Worm (Caenorhabditis elegans): Measurements from ENCODE around the gene klf-2.
A peak's percentile ranks its signal among the peaks of the same experiment; 100 is the strongest.

klf-2 gene

DNA sequence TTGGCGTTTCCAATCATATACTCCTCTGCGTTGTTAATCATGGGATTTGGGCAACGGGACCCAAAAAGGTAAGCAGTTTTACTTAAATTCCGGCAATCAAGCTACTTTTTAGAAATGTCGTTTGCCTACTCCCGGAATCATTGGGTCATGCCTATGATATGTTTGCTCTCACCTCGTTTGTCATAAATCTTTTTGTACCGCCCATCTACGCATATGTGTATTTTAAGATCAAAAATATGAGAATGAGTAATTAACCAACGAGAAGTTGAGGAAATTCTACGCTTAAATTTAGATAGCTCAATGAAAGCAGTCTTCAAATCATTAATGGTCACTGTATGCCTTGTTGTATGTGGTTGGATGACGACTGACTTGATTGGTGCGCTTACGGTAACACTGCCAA lies 3.2 kb upstream of the klf-2 start:
- TF ChIP-seq lin-15B (tag; optimal IDR thresholded peaks at IDR 0.05) (no peak), unc-39 (tag; optimal IDR thresholded peaks at IDR 0.05) (no peak), nhr-67 (tag; optimal IDR thresholded peaks at IDR 0.05) (no peak), ceh-28 (tag; optimal IDR thresholded peaks at IDR 0.05) (no peak), ZK546.5 (tag; optimal IDR thresholded peaks at IDR 0.05) (no peak), unc-62 (GFP tag; optimal IDR thresholded peaks at IDR 0.05) (no peak), fkh-10 (GFP tag; optimal IDR thresholded peaks at IDR 0.05) (no peak), ceh-9 (tag; optimal IDR thresholded peaks at IDR 0.05) (no peak), fkh-2 (tag; optimal IDR thresholded peaks at IDR 0.05) (no peak), ztf-11 (tag; optimal IDR thresholded peaks at IDR 0.05) (no peak), ama-1 (optimal IDR thresholded peaks at IDR 0.05) (no peak), tbx-2 (tag; optimal IDR thresholded peaks at IDR 0.05) (no peak), nfya-1 (tag; optimal IDR thresholded peaks at IDR 0.05; ENCODE audit: insufficient read depth) (no peak), lin-39 (tag; optimal IDR thresholded peaks at IDR 0.05) (no peak), egl-5 (tag; optimal IDR thresholded peaks at IDR 0.05) (no peak)

ce11 chrV:20689481-20690039 lies 4.1 kb downstream of the klf-2 start, which contains the start of gene F53F8.3:
TSS of gene F53F8.3 (minus strand) at chrV:20689531.
- no peak for TF ChIP-seq nhr-76 (tag; optimal IDR thresholded peaks at IDR 0.05)
- TF ChIP-seq nhr-25 (tag; optimal IDR thresholded peaks at IDR 0.05), result no peak
- no peak for TF ChIP-seq ztf-4 (tag; optimal IDR thresholded peaks at IDR 0.05)
- no peak for TF ChIP-seq lsy-12 (tag; optimal IDR thresholded peaks at IDR 0.05)
- TF ChIP-seq aly-2 (tag; optimal IDR thresholded peaks at IDR 0.05), result no peak
- no peak for TF ChIP-seq lin-15B (tag; optimal IDR thresholded peaks at IDR 0.05)
- TF ChIP-seq ztf-11 (tag; optimal IDR thresholded peaks at IDR 0.05), result no peak
- no peak for TF ChIP-seq ZK546.5 (tag; optimal IDR thresholded peaks at IDR 0.05)
- TF ChIP-seq nhr-11 (tag; optimal IDR thresholded peaks at IDR 0.05), result no peak
- no peak for TF ChIP-seq elt-1 (tag; optimal IDR thresholded peaks at IDR 0.05)
- no peak for TF ChIP-seq daf-12 (tag; optimal IDR thresholded peaks at IDR 0.05)
- TF ChIP-seq ceh-28 (tag; optimal IDR thresholded peaks at IDR 0.05), result no peak
- no peak for TF ChIP-seq hmg-11 (tag; optimal IDR thresholded peaks at IDR 0.05)
- no peak for TF ChIP-seq snpc-4 (tag; optimal IDR thresholded peaks at IDR 0.05)
- no peak for TF ChIP-seq sea-2 (GFP tag; optimal IDR thresholded peaks at IDR 0.05)
- TF ChIP-seq skn-1 (tag; optimal IDR thresholded peaks at IDR 0.05), result no peak
- TF ChIP-seq eor-1 (tag; optimal IDR thresholded peaks at IDR 0.05), result no peak
- TF ChIP-seq nfya-1 (tag; optimal IDR thresholded peaks at IDR 0.05; ENCODE audit: insufficient read depth), result no peak

DNA sequence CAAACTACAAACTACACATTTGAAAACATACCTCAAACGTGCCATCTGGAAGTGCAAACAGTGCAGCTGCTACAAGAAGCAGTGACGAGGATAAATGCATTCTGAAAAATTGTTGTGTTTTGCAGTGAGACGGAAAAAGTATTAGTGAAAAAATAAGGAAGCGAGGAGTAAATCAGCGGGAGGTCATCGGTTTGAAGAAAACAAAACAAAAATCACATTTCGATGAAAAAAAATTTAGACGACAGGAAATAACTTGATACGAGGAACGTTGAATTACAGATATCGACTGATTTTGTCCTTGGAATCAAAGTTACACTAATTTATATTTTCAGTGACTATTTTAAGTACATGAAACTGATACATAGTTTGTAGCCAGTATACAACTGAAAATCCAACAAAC lies 6.1 kb downstream of the klf-2 start, which contains the start of gene F53F8.4:
Gene F53F8.4, minus strand, starts transcription at position 101 of the 400 bp plus-strand sequence.
- no peak for TF ChIP-seq nhr-237 (tag; optimal IDR thresholded peaks at IDR 0.05)

DNA sequence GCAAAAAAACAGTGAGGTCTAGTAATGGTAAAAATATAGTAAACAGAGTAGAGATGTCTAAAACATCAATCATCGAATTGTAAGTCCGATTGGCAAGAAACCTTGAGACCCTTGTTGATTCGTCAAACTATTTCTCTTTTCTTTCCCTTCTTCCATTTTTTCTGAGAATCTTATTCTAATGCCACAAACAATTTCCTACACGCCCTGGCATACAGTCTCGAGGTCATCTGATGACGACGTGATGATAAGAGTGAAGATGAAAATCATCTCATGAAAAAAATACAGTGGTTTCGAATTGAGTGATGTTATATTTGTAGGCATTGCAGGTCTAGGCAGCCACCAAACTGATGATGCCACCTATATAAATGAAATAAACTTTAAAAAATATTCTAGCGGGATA lies 7.4 kb downstream of the klf-2 start:
- no peak for TF ChIP-seq nhr-23 (tag; optimal IDR thresholded peaks at IDR 0.05)
- TF ChIP-seq nhr-11 (tag; optimal IDR thresholded peaks at IDR 0.05), result peak; percentile 12
- TF ChIP-seq eor-1 (tag; optimal IDR thresholded peaks at IDR 0.05), result no peak
- no peak for TF ChIP-seq sea-2 (GFP tag; optimal IDR thresholded peaks at IDR 0.05)
- peak in 1 of 3 experiments; percentile 23 for TF ChIP-seq elt-3 (tag; optimal IDR thresholded peaks at IDR 0.05)
- TF ChIP-seq fkh-10 (GFP tag; optimal IDR thresholded peaks at IDR 0.05), result no peak
- TF ChIP-seq elt-1 (tag; optimal IDR thresholded peaks at IDR 0.05), result peak; percentile 56
- peak; percentile 71 for TF ChIP-seq nhr-25 (tag; optimal IDR thresholded peaks at IDR 0.05)

DNA sequence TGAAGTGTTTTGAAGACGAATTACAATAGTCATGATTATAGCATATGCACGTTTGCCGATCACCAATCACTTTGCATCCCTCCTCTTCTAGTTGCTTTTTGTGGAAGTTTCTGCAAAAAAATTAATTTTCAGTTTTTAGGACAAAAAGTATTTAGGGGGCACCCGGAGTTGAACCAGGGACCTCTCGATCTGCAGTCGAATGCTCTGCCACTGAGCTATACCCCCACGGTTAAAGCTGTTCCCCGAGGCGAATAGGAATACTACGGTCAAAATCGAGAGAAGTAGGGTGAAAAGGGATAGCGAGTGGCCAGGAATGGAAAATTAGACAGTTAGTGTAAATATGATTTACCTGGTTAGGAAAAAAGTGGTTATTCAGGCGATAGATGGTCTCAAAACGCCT lies 8.5 kb downstream of the klf-2 start:
- no peak for TF ChIP-seq fos-1 (tag; optimal IDR thresholded peaks at IDR 0.05)
- TF ChIP-seq unc-62 (GFP tag; optimal IDR thresholded peaks at IDR 0.05), result no peak
- no peak for TF ChIP-seq mml-1 (tag; optimal IDR thresholded peaks at IDR 0.05)
- no peak for TF ChIP-seq egl-27 (tag; optimal IDR thresholded peaks at IDR 0.05)
- no peak for TF ChIP-seq nhr-11 (tag; optimal IDR thresholded peaks at IDR 0.05)
- TF ChIP-seq zag-1 (tag; optimal IDR thresholded peaks at IDR 0.05), result no peak
- no peak for TF ChIP-seq nhr-76 (tag; optimal IDR thresholded peaks at IDR 0.05)
- TF ChIP-seq skn-1 (tag; optimal IDR thresholded peaks at IDR 0.05), result no peak
- TF ChIP-seq jun-1 (tag; optimal IDR thresholded peaks at IDR 0.05), result peak; percentile 19
- TF ChIP-seq ztf-11 (tag; optimal IDR thresholded peaks at IDR 0.05), result no peak
- no peak for TF ChIP-seq nhr-77 (tag; optimal IDR thresholded peaks at IDR 0.05)
- no peak for TF ChIP-seq egl-5 (tag; optimal IDR thresholded peaks at IDR 0.05)
- TF ChIP-seq nhr-237 (tag; optimal IDR thresholded peaks at IDR 0.05), result no peak
- TF ChIP-seq ztf-4 (tag; optimal IDR thresholded peaks at IDR 0.05), result peak; percentile 38
- TF ChIP-seq mdl-1 (tag; optimal IDR thresholded peaks at IDR 0.05), result no peak
- TF ChIP-seq fkh-10 (GFP tag; optimal IDR thresholded peaks at IDR 0.05), result no peak
- no peak for TF ChIP-seq eor-1 (tag; optimal IDR thresholded peaks at IDR 0.05)
- TF ChIP-seq nhr-28 (tag; optimal IDR thresholded peaks at IDR 0.05), result no peak
- TF ChIP-seq ZK546.5 (tag; optimal IDR thresholded peaks at IDR 0.05), result no peak
- no peak for TF ChIP-seq fkh-2 (tag; optimal IDR thresholded peaks at IDR 0.05)
- no peak for TF ChIP-seq sea-2 (GFP tag; optimal IDR thresholded peaks at IDR 0.05)
- peak; percentile 13 for TF ChIP-seq elt-2 (tag; optimal IDR thresholded peaks at IDR 0.05)
- TF ChIP-seq elt-3 (tag; optimal IDR thresholded peaks at IDR 0.05), result no peak
- peak; percentile 40 for TF ChIP-seq tbx-2 (tag; optimal IDR thresholded peaks at IDR 0.05)
- TF ChIP-seq daf-12 (tag; optimal IDR thresholded peaks at IDR 0.05), result no peak
- no peak for TF ChIP-seq aly-2 (tag; optimal IDR thresholded peaks at IDR 0.05)
- TF ChIP-seq lin-15B (tag; optimal IDR thresholded peaks at IDR 0.05), result peak; percentile 25
- no peak for TF ChIP-seq R02D3.7 (tag; optimal IDR thresholded peaks at IDR 0.05)
- TF ChIP-seq pqm-1 (tag; optimal IDR thresholded peaks at IDR 0.05), result no peak
- no peak for TF ChIP-seq ceh-28 (tag; optimal IDR thresholded peaks at IDR 0.05)
- TF ChIP-seq ceh-82 (tag; optimal IDR thresholded peaks at IDR 0.05), result no peak
